Fruit fly (Drosophila melanogaster): ENCODE results near the gene CG14963.

CG14963 gene

DNA sequence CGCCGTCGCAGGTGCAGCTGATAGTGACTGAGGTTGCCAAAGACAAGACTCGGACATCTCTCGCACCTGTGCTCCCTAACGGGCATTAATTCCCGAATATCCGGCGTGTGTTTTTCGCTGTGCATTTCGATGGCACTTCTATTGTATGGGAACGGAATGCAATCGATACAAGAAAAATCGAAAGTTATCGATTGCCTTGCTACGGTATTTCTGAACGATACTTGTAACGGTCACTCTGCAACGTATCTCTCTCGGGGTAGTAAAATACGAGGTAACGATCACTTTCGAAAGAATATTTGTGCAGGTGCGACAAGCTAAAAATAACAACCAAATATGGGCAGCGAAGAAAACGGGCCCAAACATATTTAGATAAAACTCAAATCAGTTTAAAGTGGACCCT, 7.4 kb downstream of the CG14963 start, which contains the start of gene CG32280 (continued):
- peak; percentile 91 for TF ChIP-seq CG13287 (GFP tag; IDR thresholded peaks at IDR 0.05; ENCODE audit: partially characterized antibody)
- no peak for TF ChIP-seq CG4707 (GFP tag; optimal IDR thresholded peaks at IDR 0.05)
- peak; percentile 20 for TF ChIP-seq Nf-YC (tag; optimal IDR thresholded peaks at IDR 0.05)
- no peak for TF ChIP-seq bsh (GFP tag; optimal IDR thresholded peaks at IDR 0.05)
- TF ChIP-seq fd96Cb (tag; optimal IDR thresholded peaks at IDR 0.05), result no peak
- TF ChIP-seq usp (GFP tag; optimal IDR thresholded peaks at IDR 0.05), result no peak
- peak; percentile 87 for TF ChIP-seq Med (GFP tag)
- peak; percentile 46 for TF ChIP-seq CG12155 (GFP tag; optimal IDR thresholded peaks at IDR 0.05)
- peak; percentile 25; the same call in 1 of the 2 replicates for TF ChIP-seq Ptx1 (GFP tag; IDR thresholded peaks at IDR 0.05)
- TF ChIP-seq CG13624 (GFP tag; optimal IDR thresholded peaks at IDR 0.05), result peak; percentile 24
- no peak for TF ChIP-seq CG12236 (GFP tag; optimal IDR thresholded peaks at IDR 0.05)
- peak; percentile 65 for TF ChIP-seq stwl (tag; optimal IDR thresholded peaks at IDR 0.05)
- peak; percentile 6 for TF ChIP-seq pum (GFP tag; optimal IDR thresholded peaks at IDR 0.05)
- peak; percentile 61 for TF ChIP-seq gro (GFP tag; optimal IDR thresholded peaks at IDR 0.05)
- peak; percentile 17 for TF ChIP-seq D19A (tag; optimal IDR thresholded peaks at IDR 0.05)
- TF ChIP-seq CG3281 (GFP tag; optimal IDR thresholded peaks at IDR 0.05), result peak; percentile 24
- TF ChIP-seq Hr39 (optimal IDR thresholded peaks at IDR 0.05), result no peak
- TF ChIP-seq CG4282 (GFP tag; optimal IDR thresholded peaks at IDR 0.05), result no peak
- peak; percentile 82 for TF ChIP-seq CG14860 (GFP tag; IDR thresholded peaks at IDR 0.05; ENCODE audit: partially characterized antibody)
- TF ChIP-seq CG2712 (tag; optimal IDR thresholded peaks at IDR 0.05), result peak; percentile 49
- TF ChIP-seq CG16813 (GFP tag; IDR thresholded peaks at IDR 0.05; ENCODE audit: partially characterized antibody), result peak; percentile 82
- no peak for TF ChIP-seq Sry-β (GFP tag; optimal IDR thresholded peaks at IDR 0.05)
- no peak for TF ChIP-seq cg (GFP tag; optimal IDR thresholded peaks at IDR 0.05)

DNA sequence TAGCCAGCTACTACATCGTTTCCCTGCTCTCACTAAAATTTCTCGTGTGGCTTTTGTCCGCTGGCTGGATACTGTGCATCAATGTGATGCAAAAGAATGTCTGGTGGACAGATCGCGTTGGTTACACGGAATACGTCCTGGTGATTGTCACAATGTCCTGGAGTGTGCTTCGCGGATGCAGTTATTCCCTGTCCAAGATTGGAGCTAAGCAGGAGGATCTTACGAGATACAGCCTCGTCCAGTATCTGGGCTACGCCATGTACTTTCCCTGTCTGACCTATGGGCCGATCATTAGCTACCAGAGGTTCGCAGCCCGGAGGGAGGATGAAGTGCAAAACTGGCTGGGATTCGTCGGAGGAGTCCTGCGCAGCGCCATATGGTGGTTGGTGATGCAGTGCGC, 9.8 kb downstream of the CG14963 start:
- TF ChIP-seq vfl (GFP tag; optimal IDR thresholded peaks at IDR 0.05), result no peak
- no peak for TF ChIP-seq Doc3 (GFP tag; IDR thresholded peaks at IDR 0.05; ENCODE audit: partially characterized antibody)
- TF ChIP-seq HLH54F (GFP tag; optimal IDR thresholded peaks at IDR 0.05), result no peak
- no peak for TF ChIP-seq Neu2 (GFP tag; optimal IDR thresholded peaks at IDR 0.05; ENCODE audit: borderline replicate concordance)
- TF ChIP-seq CG12744 (GFP tag; optimal IDR thresholded peaks at IDR 0.05), result no peak
- TF ChIP-seq fd64A (GFP tag; optimal IDR thresholded peaks at IDR 0.05), result no peak
- no peak for TF ChIP-seq Jarid2 (GFP tag; optimal IDR thresholded peaks at IDR 0.05)
- TF ChIP-seq Dip2 (GFP tag; IDR thresholded peaks at IDR 0.05), result no peak
- no peak for TF ChIP-seq zf30C (GFP tag; optimal IDR thresholded peaks at IDR 0.05)
- no peak for TF ChIP-seq CG6813 (GFP tag; optimal IDR thresholded peaks at IDR 0.05)
- no peak for TF ChIP-seq Mad (GFP tag; optimal IDR thresholded peaks at IDR 0.05)
- no peak for TF ChIP-seq CG6854 (GFP tag; optimal IDR thresholded peaks at IDR 0.05)
- no peak for TF ChIP-seq D19A (tag; optimal IDR thresholded peaks at IDR 0.05)
- TF ChIP-seq sim (GFP tag; IDR thresholded peaks at IDR 0.05), result no peak
- no peak for TF ChIP-seq CG12155 (GFP tag; optimal IDR thresholded peaks at IDR 0.05)
- TF ChIP-seq sug (tag; optimal IDR thresholded peaks at IDR 0.05), result no peak
- TF ChIP-seq danr (GFP tag; IDR thresholded peaks at IDR 0.05), result no peak
- no peak for TF ChIP-seq CG7271 (tag; optimal IDR thresholded peaks at IDR 0.05)
- no peak for TF ChIP-seq NK7.1 (GFP tag; optimal IDR thresholded peaks at IDR 0.05)
